Fruit fly (Drosophila melanogaster) whole organism, embryonic: ENCODE data around the gene CG46314.

Experiments
- Abd-B ChIP-seq: fragments of 200-800 bp; sonication (Bioruptor generic); optimal IDR thresholded peaks from 2 replicates; lab custom pipeline; 2018; ENCODE audit warnings: missing biosample characterization, mild to moderate bottlenecking, missing genetic modification characterization, moderate library complexity
- Atf6 ChIP-seq: fragments of 200-800 bp; sonication (Bioruptor generic); IDR thresholded peaks from 2 replicates; pipeline ENCODE4 v1.3.6; 2022; ENCODE audit warnings: missing biosample characterization, missing genetic modification characterization
- BEAF-32 ChIP-seq: fragments of 200-800 bp; sonication (Bioruptor generic); optimal IDR thresholded peaks from 3 replicates; lab custom pipeline; 2017; ENCODE audit warnings: missing biosample characterization, missing genetic modification characterization, mild to moderate bottlenecking, moderate library complexity, missing genetic modification reagents
- Blimp-1 ChIP-seq: fragments of 200-800 bp; sonication (Bioruptor generic); optimal IDR thresholded peaks from 3 replicates; lab custom pipeline; 2018; ENCODE audit warnings: missing biosample characterization, missing genetic modification characterization, mild to moderate bottlenecking, moderate library complexity, missing genetic modification reagents
- C15 ChIP-seq: fragments of 200-800 bp; sonication (Bioruptor generic); IDR thresholded peaks from 3 replicates; pipeline ENCODE4 v1.3.6; 2022; ENCODE audit warnings: missing biosample characterization, missing genetic modification characterization
- CG10431 ChIP-seq: fragments of 200-800 bp; sonication (Bioruptor generic); optimal IDR thresholded peaks from 3 replicates; lab custom pipeline; 2018; ENCODE audit warnings: missing biosample characterization, mild to moderate bottlenecking, missing genetic modification characterization
- CG10543 ChIP-seq: fragments of 200-800 bp; sonication (Bioruptor generic); optimal IDR thresholded peaks from 3 replicates; lab custom pipeline; 2017; ENCODE audit warnings: missing biosample characterization, mild to moderate bottlenecking, missing genetic modification characterization, moderate library complexity
- CG11456 ChIP-seq: fragments of 200-800 bp; sonication (Bioruptor generic); IDR thresholded peaks from 3 replicates; pipeline ENCODE4 v1.3.6; 2022; ENCODE audit warnings: missing biosample characterization, missing genetic modification characterization
- CG1233 ChIP-seq: fragments of 200-800 bp; sonication (Bioruptor generic); optimal IDR thresholded peaks from 4 replicates; lab custom pipeline; 2018; ENCODE audit warnings: missing biosample characterization, mild to moderate bottlenecking, missing genetic modification characterization
- CG13123 ChIP-seq: fragments of 200-800 bp; sonication (Bioruptor generic); optimal IDR thresholded peaks from 2 replicates; lab custom pipeline; 2016; ENCODE audit warnings: missing biosample characterization, missing genetic modification characterization
- CG13894 ChIP-seq: fragments of 200-800 bp; sonication (Bioruptor generic); optimal IDR thresholded peaks from 3 replicates; lab custom pipeline; 2018; ENCODE audit warnings: missing biosample characterization, mild to moderate bottlenecking, missing genetic modification characterization, moderate library complexity
- CG16779 ChIP-seq: fragments of 200-800 bp; sonication (Bioruptor generic); IDR thresholded peaks from 2 replicates; pipeline ENCODE4 v1.3.6; 2022; ENCODE audit warnings: missing biosample characterization, missing genetic modification characterization
- CG2129 ChIP-seq: fragments of 200-800 bp; sonication (Bioruptor generic); IDR thresholded peaks from 2 replicates; pipeline ENCODE4 v1.3.6; 2022; ENCODE audit warnings: missing biosample characterization, missing genetic modification characterization; ENCODE audit not compliant: partially characterized antibody
- CG2202 ChIP-seq: fragments of 200-800 bp; sonication (Bioruptor generic); optimal IDR thresholded peaks from 2 replicates; lab custom pipeline; 2018; ENCODE audit warnings: missing biosample characterization, mild to moderate bottlenecking, missing genetic modification characterization
- CG31441 ChIP-seq: fragments of 200-800 bp; sonication (Bioruptor generic); IDR thresholded peaks from 2 replicates; pipeline ENCODE4 v1.3.6; 2022; ENCODE audit warnings: missing biosample characterization, missing genetic modification characterization
- CG34224 ChIP-seq: fragments of 200-800 bp; sonication (Bioruptor generic); IDR thresholded peaks from 3 replicates; pipeline ENCODE4 v1.3.6; 2022; ENCODE audit warnings: missing biosample characterization, missing genetic modification characterization; ENCODE audit not compliant: partially characterized antibody
- CG5245 ChIP-seq: fragments of 200-800 bp; sonication (Bioruptor generic); optimal IDR thresholded peaks from 3 replicates; lab custom pipeline; 2016; ENCODE audit warnings: missing biosample characterization, missing genetic modification characterization
- CG9437 ChIP-seq: fragments of 200-800 bp; sonication (Bioruptor generic); optimal IDR thresholded peaks from 2 replicates; lab custom pipeline; 2018; ENCODE audit warnings: missing biosample characterization, mild to moderate bottlenecking, missing genetic modification characterization
- CG9817 ChIP-seq: fragments of 200-800 bp; sonication (Bioruptor generic); optimal IDR thresholded peaks from 2 replicates; lab custom pipeline; 2018; ENCODE audit warnings: missing biosample characterization, mild to moderate bottlenecking, missing genetic modification characterization, moderate library complexity
- CrebB ChIP-seq: fragments of 200-800 bp; sonication (Bioruptor generic); optimal IDR thresholded peaks from 3 replicates; lab custom pipeline; 2018; ENCODE audit warnings: missing biosample characterization, mild to moderate bottlenecking, missing genetic modification characterization
- Dbx ChIP-seq: fragments of 200-800 bp; sonication (Bioruptor generic); IDR thresholded peaks from 3 replicates; pipeline ENCODE4 v1.3.6; 2022; ENCODE audit warnings: missing biosample characterization, missing genetic modification characterization
- Deaf1 ChIP-seq: fragments of 200-800 bp; optimal IDR thresholded peaks from 3 replicates; lab custom pipeline; 2019; ENCODE audit warnings: missing biosample characterization, mild to moderate bottlenecking, missing genetic modification characterization, moderate library complexity
- Dfd ChIP-seq, 2 experiments: fragments of >200 bp; optimal IDR thresholded peaks; 2 replicates each; lab custom pipeline; 2017; ENCODE audit warnings: missing biosample characterization in 2 of 2, missing genetic modification characterization in 2 of 2
- Doc3 ChIP-seq: fragments of 200-800 bp; sonication (Bioruptor generic); IDR thresholded peaks from 3 replicates; pipeline ENCODE4 v1.3.6; 2022; ENCODE audit warnings: missing biosample characterization, missing genetic modification characterization; ENCODE audit not compliant: partially characterized antibody
- HmgZ ChIP-seq: fragments of 200-800 bp; sonication (Bioruptor generic); optimal IDR thresholded peaks from 2 replicates; lab custom pipeline; 2018; ENCODE audit warnings: missing biosample characterization, mild to moderate bottlenecking, missing genetic modification characterization
- Nf-YC ChIP-seq: fragments of 200-800 bp; optimal IDR thresholded peaks from 3 replicates; lab custom pipeline; 2019; ENCODE audit warnings: missing biosample characterization, mild to moderate bottlenecking, missing genetic modification characterization, moderate library complexity
- Oaz ChIP-seq: fragments of 200-800 bp; sonication (Bioruptor generic); IDR thresholded peaks from 2 replicates; pipeline ENCODE4 v1.3.6; 2022; ENCODE audit warnings: missing biosample characterization, missing genetic modification characterization
- Opbp ChIP-seq: fragments of 200-800 bp; sonication (Bioruptor generic); IDR thresholded peaks from 3 replicates; pipeline ENCODE4 v1.3.6; 2022; ENCODE audit warnings: missing biosample characterization, missing genetic modification characterization; ENCODE audit not compliant: partially characterized antibody
- Ptx1 ChIP-seq: fragments of 200-800 bp; sonication (Bioruptor generic); IDR thresholded peaks from 2 replicates; pipeline ENCODE4 v1.3.6; 2022; ENCODE audit warnings: missing biosample characterization, missing genetic modification characterization
- Rx ChIP-seq: fragments of 200-800 bp; sonication (Bioruptor generic); IDR thresholded peaks from 2 replicates; pipeline ENCODE4 v1.3.6; 2022; ENCODE audit warnings: missing biosample characterization, missing genetic modification characterization
- Side ChIP-seq: fragments of 200-800 bp; sonication (Bioruptor generic); optimal IDR thresholded peaks from 2 replicates; lab custom pipeline; 2016; ENCODE audit warnings: missing biosample characterization, missing genetic modification characterization
- bowl ChIP-seq: fragments of 200-800 bp; sonication (Bioruptor generic); IDR thresholded peaks from 2 replicates; pipeline ENCODE4 v1.3.6; 2022; ENCODE audit warnings: missing biosample characterization, missing genetic modification characterization
- bsh ChIP-seq, 2 experiments: fragments of 200-800 bp; sonication (Bioruptor generic); optimal IDR thresholded peaks; 2 replicates each; lab custom pipeline; 2017 to 2018; ENCODE audit warnings: mild to moderate bottlenecking in 2 of 2, missing biosample characterization in 2 of 2, missing genetic modification characterization in 2 of 2, moderate library complexity in 1 of 2
- cato ChIP-seq: fragments of 200-800 bp; sonication (Bioruptor generic); optimal IDR thresholded peaks from 2 replicates; lab custom pipeline; 2016; ENCODE audit warnings: missing biosample characterization, missing genetic modification characterization, borderline replicate concordance
- cg ChIP-seq: fragments of 200-800 bp; sonication (Bioruptor generic); optimal IDR thresholded peaks from 3 replicates; lab custom pipeline; 2019; ENCODE audit warnings: missing biosample characterization, mild to moderate bottlenecking, missing genetic modification characterization, moderate library complexity
- dmrt99B ChIP-seq: fragments of 200-800 bp; sonication (Bioruptor generic); optimal IDR thresholded peaks from 2 replicates; lab custom pipeline; 2018; ENCODE audit warnings: missing biosample characterization, mild to moderate bottlenecking, missing genetic modification characterization, moderate library complexity
- fd3F ChIP-seq: fragments of 200-800 bp; sonication (Bioruptor generic); optimal IDR thresholded peaks from 2 replicates; lab custom pipeline; 2018; ENCODE audit warnings: missing biosample characterization, mild to moderate bottlenecking, missing genetic modification characterization, moderate library complexity
- kah ChIP-seq: fragments of 200-800 bp; sonication (Bioruptor generic); optimal IDR thresholded peaks from 2 replicates; lab custom pipeline; 2018; ENCODE audit warnings: missing biosample characterization, mild to moderate bottlenecking, missing genetic modification characterization
- klu ChIP-seq: fragments of 200-800 bp; sonication (Bioruptor generic); IDR thresholded peaks from 2 replicates; pipeline ENCODE4 v1.3.6; 2022; ENCODE audit warnings: missing biosample characterization, missing genetic modification characterization
- lbe ChIP-seq: fragments of 200-800 bp; sonication (Bioruptor generic); optimal IDR thresholded peaks from 2 replicates; lab custom pipeline; 2016; ENCODE audit warnings: missing biosample characterization, mild to moderate bottlenecking, missing genetic modification characterization
- oc ChIP-seq: fragments of 200-800 bp; sonication (Bioruptor generic); optimal IDR thresholded peaks from 2 replicates; lab custom pipeline; 2018; ENCODE audit warnings: missing biosample characterization, mild to moderate bottlenecking, missing genetic modification characterization, moderate library complexity
- odd ChIP-seq: fragments of 200-800 bp; sonication (Bioruptor generic); optimal IDR thresholded peaks from 2 replicates; lab custom pipeline; 2017; ENCODE audit warnings: missing biosample characterization, mild to moderate bottlenecking, missing genetic modification characterization
- org-1 ChIP-seq: fragments of 200-800 bp; sonication (Bioruptor generic); optimal IDR thresholded peaks from 2 replicates; lab custom pipeline; 2017; ENCODE audit warnings: missing biosample characterization, missing genetic modification characterization
- pb ChIP-seq: fragments of 200-800 bp; sonication (Bioruptor generic); optimal IDR thresholded peaks from 3 replicates; lab custom pipeline; 2016; ENCODE audit warnings: missing biosample characterization, missing genetic modification characterization
- phol ChIP-seq: fragments of 200-800 bp; sonication (Bioruptor generic); optimal IDR thresholded peaks from 3 replicates; lab custom pipeline; 2018; ENCODE audit warnings: missing biosample characterization, mild to moderate bottlenecking, missing genetic modification characterization, moderate library complexity
- pros ChIP-seq: fragments of 200-800 bp; sonication (Bioruptor generic); optimal IDR thresholded peaks from 3 replicates; lab custom pipeline; 2019; ENCODE audit warnings: missing biosample characterization, mild to moderate bottlenecking, missing genetic modification characterization, moderate library complexity
- pum ChIP-seq: fragments of 200-800 bp; sonication (Bioruptor generic); optimal IDR thresholded peaks from 2 replicates; lab custom pipeline; 2016; ENCODE audit warnings: missing biosample characterization, missing genetic modification characterization
- ro ChIP-seq: fragments of 200-800 bp; sonication (Bioruptor generic); IDR thresholded peaks from 2 replicates; pipeline ENCODE4 v1.3.6; 2022; ENCODE audit warnings: missing biosample characterization, missing genetic modification characterization
- sisA ChIP-seq: fragments of 200-800 bp; sonication (Bioruptor generic); IDR thresholded peaks from 2 replicates; pipeline ENCODE4 v1.3.6; 2022; ENCODE audit warnings: missing biosample characterization, missing genetic modification characterization
- ssp ChIP-seq: fragments of 200-800 bp; sonication (Bioruptor generic); IDR thresholded peaks from 2 replicates; pipeline ENCODE4 v1.3.6; 2022; ENCODE audit warnings: missing biosample characterization, missing genetic modification characterization
- vfl ChIP-seq: fragments of 200-800 bp; sonication (Bioruptor generic); optimal IDR thresholded peaks from 2 replicates; lab custom pipeline; 2016; ENCODE audit warnings: missing biosample characterization, missing genetic modification characterization

CG46314 gene

DNA sequence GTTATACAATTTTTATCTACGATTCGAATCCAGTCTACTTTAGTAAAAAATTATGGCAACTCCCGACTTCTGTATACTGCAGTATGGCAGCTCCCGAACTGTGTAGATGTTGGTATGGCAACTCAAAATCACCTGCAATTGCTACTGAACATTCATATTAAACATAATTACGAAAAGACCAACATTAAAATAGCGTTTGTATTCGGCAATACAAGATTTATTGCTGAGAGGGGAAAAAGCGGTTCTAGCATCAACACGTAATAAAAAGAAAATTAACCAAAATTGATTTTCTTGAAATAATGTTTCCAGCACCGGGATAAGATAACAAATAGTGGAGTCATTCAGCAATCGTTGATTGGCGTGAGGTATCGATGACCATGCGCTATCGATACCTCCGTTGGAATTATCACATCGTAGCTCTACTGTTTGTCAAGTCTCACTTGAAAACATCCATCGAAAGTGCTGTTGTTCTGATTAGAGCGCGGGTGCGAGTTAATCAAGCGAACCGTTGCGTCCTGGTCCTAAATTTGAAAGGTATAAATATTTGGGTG lies 30.1 kb downstream of the CG46314 start, which contains the start of gene Tsp39D (continued):
- TF ChIP-seq C15 (no peak), CG10431 (GFP tag; lab: Kevin White, UChicago) (no peak), org-1 (GFP tag; lab: Kevin White, UChicago) (no peak), CG5245 (GFP tag; lab: Kevin White, UChicago) (no peak), Atf6 (GFP tag; lab: Robert Waterston, UW) (no peak), kah (GFP tag; lab: Kevin White, UChicago) (no peak), CG2129 (GFP tag; lab: Robert Waterston, UW) (peak; percentile 78), Blimp-1 (no peak), HmgZ (peak; percentile 26), Oaz (GFP tag; lab: Robert Waterston, UW) (no peak), pb (GFP tag; lab: Kevin White, UChicago) (no peak), pum (no peak), ro (GFP tag; lab: Robert Waterston, UW) (no peak), CG16779 (GFP tag; lab: Robert Waterston, UW) (no peak), CG9817 (tag; lab: Kevin White, UChicago) (no peak), odd (GFP tag; lab: Kevin White, UChicago) (no peak), Opbp (GFP tag; lab: Robert Waterston, UW) (peak; percentile 90), dmrt99B (tag; lab: Kevin White, UChicago) (no peak), CrebB (tag; lab: Kevin White, UChicago) (no peak), bsh (GFP tag; optimal IDR thresholded peaks at IDR 0.05; lab: Kevin White, UChicago) (no peak), lbe (GFP tag; lab: Kevin White, UChicago) (peak; percentile 18), CG2202 (no peak), CG31441 (GFP tag; lab: Robert Waterston, UW) (no peak), phol (tag; lab: Kevin White, UChicago) (peak; percentile 44), CG34224 (GFP tag; lab: Robert Waterston, UW) (peak; percentile 90), CG1233 (GFP tag; lab: Kevin White, UChicago) (no peak), Doc3 (GFP tag; lab: Robert Waterston, UW) (peak; percentile 68), Nf-YC (tag; lab: Kevin White, UChicago) (no peak), vfl (GFP tag; lab: Kevin White, UChicago) (no peak), ssp (no peak; the same call in 1 of the 2 replicates), CG10543 (GFP tag; lab: Kevin White, UChicago) (no peak), Rx (GFP tag; lab: Robert Waterston, UW) (no peak), Dbx (GFP tag; lab: Robert Waterston, UW) (no peak), Side (peak; percentile 19), CG11456 (no peak), CG13894 (tag; lab: Kevin White, UChicago) (no peak), BEAF-32 (GFP tag; lab: Kevin White, UChicago) (peak; percentile 93), Deaf1 (tag; lab: Kevin White, UChicago) (peak; percentile 12), cg (GFP tag; lab: Kevin White, UChicago) (no peak), CG9437 (no peak), cato (GFP tag; lab: Kevin White, UChicago) (no peak), CG13123 (GFP tag; lab: Kevin White, UChicago) (no peak), sisA (GFP tag; lab: Robert Waterston, UW) (no peak), bowl (no peak), fd3F (no peak), klu (GFP tag; lab: Robert Waterston, UW) (no peak), Abd-B (GFP tag; lab: Kevin White, UChicago) (peak; percentile 20), Ptx1 (GFP tag; lab: Robert Waterston, UW) (no peak), pros (GFP tag; lab: Kevin White, UChicago) (no peak), Dfd (GFP tag; optimal IDR thresholded peaks at IDR 0.05; lab: Kevin White, UChicago) (no peak), oc (tag; lab: Kevin White, UChicago) (no peak)
